Fruit fly (Drosophila melanogaster) whole organism, pupa: Measurements from ENCODE around the gene colt.

Source experiments
- CG12605 ChIP-seq: fragments of 200-800 bp; sonication (Bioruptor generic); IDR thresholded peaks from 2 replicates; pipeline ENCODE4 v1.3.6; 2022; ENCODE audit warnings: missing biosample characterization, missing genetic modification characterization
- CG14655 ChIP-seq: fragments of 200-800 bp; sonication (Bioruptor generic); optimal IDR thresholded peaks from 3 replicates; lab custom pipeline; 2017; ENCODE audit warnings: mild to moderate bottlenecking, missing biosample characterization, missing genetic modification reagents, missing genetic modification characterization
- CG17806 ChIP-seq: fragments of 200-800 bp; sonication (Bioruptor generic); optimal IDR thresholded peaks from 2 replicates; lab custom pipeline; 2018; ENCODE audit warnings: missing biosample characterization, mild to moderate bottlenecking, missing genetic modification characterization, moderate library complexity
- CG32121 ChIP-seq: fragments of 200-800 bp; sonication (Bioruptor generic); IDR thresholded peaks from 2 replicates; pipeline ENCODE4 v1.3.6; 2022; ENCODE audit warnings: missing biosample characterization, missing genetic modification characterization
- CG34367 ChIP-seq: fragments of 200-800 bp; sonication (Bioruptor generic); optimal IDR thresholded peaks from 2 replicates; lab custom pipeline; 2018; ENCODE audit warnings: missing biosample characterization, mild to moderate bottlenecking, missing genetic modification characterization
- EcR ChIP-seq: fragments of 200-800 bp; sonication (Bioruptor generic); optimal IDR thresholded peaks from 3 replicates; lab custom pipeline; 2019; ENCODE audit warnings: missing biosample characterization, missing genetic modification characterization, mild to moderate bottlenecking, moderate library complexity, missing genetic modification reagents
- Snoo ChIP-seq: fragments of 200-800 bp; sonication (Bioruptor generic); optimal IDR thresholded peaks from 3 replicates; lab custom pipeline; 2017; ENCODE audit warnings: missing biosample characterization, mild to moderate bottlenecking, missing genetic modification characterization, inconsistent platforms
- fd96Ca ChIP-seq: fragments of 200-800 bp; sonication (Bioruptor generic); IDR thresholded peaks from 3 replicates; pipeline ENCODE4 v1.3.6; 2022; ENCODE audit warnings: missing biosample characterization, missing genetic modification characterization

- TF ChIP-seq CG14655 (GFP tag; lab: Kevin White, UChicago) (no peak), EcR (GFP tag; lab: Kevin White, UChicago) (no peak), CG34367 (no peak), CG12605 (GFP tag; lab: Robert Waterston, UW) (no peak), CG32121 (no peak), fd96Ca (GFP tag; lab: Robert Waterston, UW) (no peak), Snoo (no peak), CG17806 (tag; lab: Kevin White, UChicago) (no peak)
Observed at dm6 chr2L:2771676-2772075, 1.8 kb upstream of the colt start, which contains the start of gene CG15399.
